Fruit fly (Drosophila melanogaster): ENCODE measurements around the gene RhoGAP15B.

The RhoGAP15B gene

DNA sequence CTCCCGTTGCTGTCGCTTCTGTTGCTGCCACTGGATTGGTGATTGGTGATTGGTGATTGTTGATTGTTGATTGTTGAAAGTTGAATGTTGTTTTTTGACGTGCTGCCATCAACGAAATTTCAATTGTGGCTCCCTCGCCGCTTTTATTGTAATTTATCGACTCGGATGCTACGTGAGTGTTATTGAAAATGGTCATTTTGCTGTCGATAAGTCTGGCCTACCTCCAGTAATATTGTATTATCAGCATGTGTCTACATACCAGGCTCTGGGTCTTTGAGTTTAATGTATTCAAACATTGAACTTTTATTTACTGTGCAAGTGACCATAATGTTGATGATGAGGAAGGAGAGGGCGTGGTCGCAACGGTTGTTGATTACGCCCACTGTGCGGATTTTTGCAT is 40.7 kb upstream of the RhoGAP15B start:
- TF ChIP-seq CG14667 (GFP tag; IDR thresholded peaks at IDR 0.05) (no peak), Ets65A (GFP tag) (peak; percentile 65), Side (GFP tag; optimal IDR thresholded peaks at IDR 0.05) (no peak), odd (GFP tag; optimal IDR thresholded peaks at IDR 0.05) (no peak), CG4360 (GFP tag; IDR thresholded peaks at IDR 0.05) (no peak)

DNA sequence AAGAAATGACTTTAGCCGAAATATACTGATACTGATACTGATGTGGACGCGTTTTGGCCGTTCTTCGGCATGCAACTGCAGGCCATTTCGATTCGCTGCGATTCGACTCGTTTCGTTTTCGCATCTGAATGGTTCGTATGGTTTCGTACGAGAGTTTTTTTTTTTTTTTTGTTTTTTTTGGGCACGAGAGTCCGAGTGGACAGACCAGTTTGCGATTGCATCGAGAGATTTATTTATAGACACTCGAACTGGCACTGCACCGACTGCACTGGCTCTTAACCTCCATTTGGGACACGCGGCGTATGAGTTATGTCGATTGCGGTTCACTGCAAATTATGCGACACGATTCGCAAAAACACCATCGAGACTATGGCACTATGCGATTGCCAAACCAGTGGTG is 37.0 kb upstream of the RhoGAP15B start:
- TF ChIP-seq nom (GFP tag; optimal IDR thresholded peaks at IDR 0.05) = peak; percentile 70
- TF ChIP-seq Spps (tag; optimal IDR thresholded peaks at IDR 0.05) = no peak
- no peak for TF ChIP-seq Side (GFP tag; optimal IDR thresholded peaks at IDR 0.05)
- TF ChIP-seq Drgx (GFP tag; IDR thresholded peaks at IDR 0.05) = peak; percentile 46; the same call in 1 of the 2 replicates
- peak; percentile 19 for TF ChIP-seq Deaf1 (tag; optimal IDR thresholded peaks at IDR 0.05)
- peak; percentile 23 for TF ChIP-seq sens (GFP tag)

DNA sequence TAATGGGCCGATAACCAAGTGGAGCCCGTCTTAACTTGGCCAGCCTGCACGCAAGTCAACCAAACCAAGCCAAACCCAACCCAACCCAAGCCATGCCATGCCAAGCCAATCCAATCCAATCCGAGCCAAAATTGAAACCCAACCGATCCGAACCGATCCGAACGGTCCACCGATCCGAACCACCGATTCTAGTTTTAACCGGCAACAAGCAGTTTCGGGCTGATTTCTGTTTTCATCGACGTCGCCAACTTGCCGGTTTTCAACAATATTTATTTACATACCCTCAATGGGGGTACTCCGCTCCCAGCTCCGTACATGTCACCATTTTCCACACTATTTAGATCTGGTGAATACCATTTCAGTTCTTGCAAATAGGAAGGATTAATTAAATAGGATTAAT is 36.1 kb upstream of the RhoGAP15B start:
- TF ChIP-seq CG12769 (tag; optimal IDR thresholded peaks at IDR 0.05) (peak; percentile 34), Dbx (GFP tag; IDR thresholded peaks at IDR 0.05) (0 out of 3 replicates have a peak, but pooled peaks have one; percentile 18), gem (tag; optimal IDR thresholded peaks at IDR 0.05) (peak; percentile 86), unc-4 (GFP tag; IDR thresholded peaks at IDR 0.05; ENCODE audit: partially characterized antibody) (no peak), chinmo (GFP tag; IDR thresholded peaks at IDR 0.05; ENCODE audit: partially characterized antibody) (peak; percentile 44; the same call in 1 of the 4 replicates), Deaf1 (tag; optimal IDR thresholded peaks at IDR 0.05) (peak; percentile 75), ERR (GFP tag; optimal IDR thresholded peaks at IDR 0.05) (no peak), CG13894 (tag; optimal IDR thresholded peaks at IDR 0.05) (peak; percentile 97), slp2 (GFP tag; optimal IDR thresholded peaks at IDR 0.05) (no peak), CG2199 (GFP tag; IDR thresholded peaks at IDR 0.05) (peak; percentile 66; the same call in 1 of the 3 replicates), Med (GFP tag) (peak; percentile 23)

DNA sequence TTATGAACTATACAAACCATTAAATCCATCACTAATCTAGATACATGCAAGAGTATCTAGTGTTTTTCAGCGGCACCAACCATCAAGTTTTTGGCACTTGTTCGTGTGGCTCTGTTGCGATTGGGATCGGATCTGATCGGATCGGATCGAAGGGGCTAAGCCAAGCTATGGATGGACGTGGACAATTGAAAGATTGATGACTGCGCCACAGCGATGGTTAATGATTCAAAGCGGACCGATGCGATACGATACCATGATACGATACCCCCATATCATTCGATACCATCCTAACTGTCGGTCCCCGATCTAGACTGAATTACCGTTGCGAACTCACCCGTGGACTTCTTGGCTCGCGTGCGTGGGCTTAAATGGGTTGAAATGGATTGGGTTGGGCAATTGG is 35.4 kb upstream of the RhoGAP15B start:
- TF ChIP-seq CG17361 (GFP tag; IDR thresholded peaks at IDR 0.05) (no peak), CG17186 (GFP tag; optimal IDR thresholded peaks at IDR 0.05) (no peak), CG13894 (tag; optimal IDR thresholded peaks at IDR 0.05) (peak; percentile 96)

DNA sequence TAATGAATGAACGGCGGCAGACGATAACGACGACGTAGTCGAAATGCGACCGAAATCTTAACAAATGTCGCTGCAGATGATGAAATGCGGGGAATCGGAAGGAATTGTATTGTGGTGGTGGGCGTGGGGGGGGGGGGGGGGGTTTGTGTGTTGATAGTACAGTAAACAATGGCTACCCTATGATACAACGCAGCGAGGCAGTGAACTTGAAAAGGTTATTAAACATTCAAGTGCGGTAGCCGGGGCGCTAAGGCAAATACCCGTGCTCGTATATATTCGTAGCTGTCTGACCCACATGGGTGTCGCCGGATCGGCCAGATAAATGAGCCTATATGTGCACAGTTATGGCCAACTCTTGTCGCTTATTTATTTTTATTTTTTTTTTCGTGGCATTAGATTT is 33.8 kb upstream of the RhoGAP15B start:
- TF ChIP-seq CG17385 (GFP tag; optimal IDR thresholded peaks at IDR 0.05) = no peak
- peak; percentile 23; the same call in 1 of the 2 replicates for TF ChIP-seq crol (GFP tag; IDR thresholded peaks at IDR 0.05)
- peak; percentile 19 for TF ChIP-seq sens (GFP tag)
- TF ChIP-seq Med (GFP tag) = peak; percentile 51
- TF ChIP-seq CG14014 (GFP tag; IDR thresholded peaks at IDR 0.05) = peak; percentile 14; the same call in 1 of the 2 replicates
- peak; percentile 22 for TF ChIP-seq Hmr (GFP tag; optimal IDR thresholded peaks at IDR 0.05)
- TF ChIP-seq onecut (GFP tag; IDR thresholded peaks at IDR 0.05) = peak; percentile 13; the same call in 1 of the 2 replicates
- 0 out of 3 replicates have a peak, but pooled peaks have one; percentile 11 for TF ChIP-seq CG17361 (GFP tag; IDR thresholded peaks at IDR 0.05)
- 0 out of 2 replicates have a peak, but pooled peaks have one; percentile 47 for TF ChIP-seq rib (GFP tag; IDR thresholded peaks at IDR 0.05)
- TF ChIP-seq CG10543 (GFP tag; optimal IDR thresholded peaks at IDR 0.05) = peak; percentile 15
- 0 out of 3 replicates have a peak, but pooled peaks have one; percentile 19 for TF ChIP-seq ci (GFP tag; IDR thresholded peaks at IDR 0.05)
- no peak for TF ChIP-seq CG11695 (GFP tag; IDR thresholded peaks at IDR 0.05)
- no peak for TF ChIP-seq bsh (GFP tag; optimal IDR thresholded peaks at IDR 0.05)

All from whole organism, embryonic.